Worm (Caenorhabditis elegans): ENCODE results near the gene ZK218.5.

DNA sequence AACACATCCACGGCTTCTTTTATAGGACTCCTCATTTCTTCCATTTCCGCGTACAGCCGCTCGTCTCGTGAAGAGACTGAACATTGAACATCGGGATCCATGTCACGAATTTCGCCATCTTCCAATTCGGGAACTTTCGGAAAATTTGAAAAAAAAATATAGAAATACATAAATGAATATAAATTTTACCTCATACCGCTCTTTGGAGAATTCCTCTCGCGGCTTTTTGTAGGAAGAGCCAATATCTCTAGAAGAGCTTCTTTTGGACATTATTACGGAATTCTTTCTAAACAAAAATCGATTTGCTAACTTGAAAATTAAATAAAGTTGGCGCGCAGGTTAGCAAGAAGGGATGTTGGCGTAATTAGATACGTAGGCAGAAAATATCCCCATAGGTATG, 18.2 kb upstream of the ZK218.5 start, which contains the start of gene T05E12.9:
- no peak for TF ChIP-seq W03F9.2 (tag; optimal IDR thresholded peaks at IDR 0.05)
- no peak for TF ChIP-seq him-1 (tag; optimal IDR thresholded peaks at IDR 0.05)
